5 worm cellular contexts compared by ENCODE assay signal in the genomic region with DNA sequence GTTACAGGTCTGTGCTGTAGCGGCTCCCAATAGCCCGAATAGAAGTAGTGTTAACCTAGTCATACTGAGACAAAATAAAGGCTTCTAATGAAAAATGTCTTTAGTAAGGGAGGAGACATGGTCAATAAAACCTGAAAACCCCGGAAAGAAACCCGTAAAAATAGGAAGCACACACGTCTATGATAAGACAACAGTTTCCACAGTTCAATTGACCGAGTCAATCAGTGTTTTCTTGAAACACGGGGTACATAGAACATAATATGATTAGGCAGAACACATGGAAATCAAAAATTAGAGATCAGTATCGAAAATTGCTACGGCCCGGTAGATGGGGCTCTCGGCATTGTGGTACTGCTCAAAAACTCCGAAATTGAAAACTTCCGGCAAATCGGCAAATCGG.
A peak's percentile ranks its signal among the peaks of the same experiment; 100 is the strongest.
TF ChIP-seq lines count a peak whose summit lies in the region.

TSS of gene clec-49 (minus strand) at position 103 of the 400 bp plus-strand sequence.

TF ChIP-seq in whole organism, L1 larva, 84 proteins besides CTCF, POLR2A, EP300 and RAD21:
- TF ChIP-seq elt-2 (tag; optimal IDR thresholded peaks at IDR 0.05; lab: Kevin White, UChicago): peak; percentile 1
- no peak for TF ChIP-seq nhr-85 (tag; lab: Kevin White, UChicago)

TF ChIP-seq in whole organism, L2 larva, 48 proteins besides CTCF, POLR2A, EP300 and RAD21:
- TF ChIP-seq sma-9 (GFP tag; optimal IDR thresholded peaks at IDR 0.05; lab: Kevin White, UChicago): peak; percentile 15
- TF ChIP-seq sma-9 (tag; optimal IDR thresholded peaks at IDR 0.05; lab: Kevin White, UChicago): no peak
- no peak for TF ChIP-seq mbf-1 (tag; optimal IDR thresholded peaks at IDR 0.05; lab: Kevin White, UChicago)

TF ChIP-seq in whole organism, L3 larva, 47 proteins besides CTCF, POLR2A, EP300 and RAD21:
- TF ChIP-seq pqm-1 (tag; optimal IDR thresholded peaks at IDR 0.05; lab: Kevin White, UChicago): peak; percentile 65
- no peak for TF ChIP-seq nhr-77 (tag; optimal IDR thresholded peaks at IDR 0.05; lab: Kevin White, UChicago)
- TF ChIP-seq elt-2 (tag; optimal IDR thresholded peaks at IDR 0.05; lab: Kevin White, UChicago): peak; percentile 69
- TF ChIP-seq ZK546.5 (tag; optimal IDR thresholded peaks at IDR 0.05; lab: Kevin White, UChicago): no peak
- no peak for TF ChIP-seq aly-2 (tag; optimal IDR thresholded peaks at IDR 0.05; lab: Kevin White, UChicago)

TF ChIP-seq in whole organism, L4 larva, 104 proteins besides CTCF, POLR2A, EP300 and RAD21:
- TF ChIP-seq nhr-28 (tag; optimal IDR thresholded peaks at IDR 0.05; lab: Kevin White, UChicago): peak; percentile 57
- TF ChIP-seq D1046.2 (GFP tag; IDR thresholded peaks at IDR 0.05; lab: Robert Waterston, UW): no peak
- no peak for TF ChIP-seq ceh-44 (GFP tag; IDR thresholded peaks at IDR 0.05; lab: Robert Waterston, UW)
- peak; percentile 20 for TF ChIP-seq dve-1 (tag; optimal IDR thresholded peaks at IDR 0.05; lab: Kevin White, UChicago; ENCODE audit: insufficient read depth)
- peak; percentile 57 for TF ChIP-seq pqm-1 (tag; optimal IDR thresholded peaks at IDR 0.05; lab: Kevin White, UChicago)
- TF ChIP-seq jun-1 (tag; optimal IDR thresholded peaks at IDR 0.05; lab: Kevin White, UChicago): no peak
- TF ChIP-seq daf-16 (GFP tag; optimal IDR thresholded peaks at IDR 0.05; lab: Kevin White, UChicago): no peak
- peak; percentile 73 for TF ChIP-seq daf-16 (tag; optimal IDR thresholded peaks at IDR 0.05; lab: Kevin White, UChicago)
- TF ChIP-seq hlh-11 (tag; optimal IDR thresholded peaks at IDR 0.05; lab: Kevin White, UChicago): peak; percentile 46
- TF ChIP-seq mep-1 (tag; optimal IDR thresholded peaks at IDR 0.05; lab: Kevin White, UChicago): no peak
- peak; percentile 84 for TF ChIP-seq dmd-6 (GFP tag; IDR thresholded peaks at IDR 0.05; lab: Robert Waterston, UW)

TF ChIP-seq in whole organism, young adult, 124 proteins besides CTCF, POLR2A, EP300 and RAD21:
- TF ChIP-seq nhr-80 (tag; optimal IDR thresholded peaks at IDR 0.05; lab: Kevin White, UChicago): peak; percentile 72
- TF ChIP-seq unc-62 (GFP tag; optimal IDR thresholded peaks at IDR 0.05; lab: Kevin White, UChicago): no peak
